Worm (Caenorhabditis elegans) whole organism, late embryonic: Measurements from ENCODE around the gene F38B2.2.

Experiments used
- C08G9.2 ChIP-seq: sonication (generic microtip); optimal IDR thresholded peaks from 2 replicates; lab custom pipeline; 2016; ENCODE audit warnings: mild to moderate bottlenecking, missing genetic modification characterization, moderate library complexity, missing compliant biosample characterization
- C38D4.7 ChIP-seq: fragments of 200-800 bp; sonication (Bioruptor generic); optimal IDR thresholded peaks from 2 replicates; lab custom pipeline; 2018; ENCODE audit warnings: mild to moderate bottlenecking, missing genetic modification characterization, moderate library complexity, missing compliant biosample characterization
- F13H6.1 ChIP-seq: sonication (generic microtip); optimal IDR thresholded peaks from 2 replicates; lab custom pipeline; 2016; ENCODE audit warnings: missing genetic modification characterization, missing compliant biosample characterization
- K02D7.2 ChIP-seq: sonication (generic microtip); optimal IDR thresholded peaks from 2 replicates; lab custom pipeline; 2017; ENCODE audit warnings: mild to moderate bottlenecking, missing genetic modification characterization, missing compliant biosample characterization
- T23F11.4 ChIP-seq: fragments of 200-800 bp; sonication (Bioruptor generic); optimal IDR thresholded peaks from 2 replicates; lab custom pipeline; 2018; ENCODE audit warnings: mild to moderate bottlenecking, missing genetic modification characterization, missing compliant biosample characterization
- Y22D7AL.16 ChIP-seq: sonication (generic microtip); optimal IDR thresholded peaks from 2 replicates; lab custom pipeline; 2016; ENCODE audit warnings: missing genetic modification characterization, missing compliant biosample characterization
- ahr-1 ChIP-seq: sonication (generic microtip); optimal IDR thresholded peaks from 2 replicates; lab custom pipeline; 2016; ENCODE audit warnings: missing genetic modification characterization, missing compliant biosample characterization
- ceh-19 ChIP-seq: fragments of 200-800 bp; sonication (Bioruptor generic); optimal IDR thresholded peaks from 2 replicates; lab custom pipeline; 2018; ENCODE audit warnings: mild to moderate bottlenecking, missing genetic modification characterization, missing compliant biosample characterization
- ceh-2 ChIP-seq: sonication (generic microtip); optimal IDR thresholded peaks from 2 replicates; lab custom pipeline; 2016; ENCODE audit warnings: missing genotype, missing genetic modification characterization, missing compliant biosample characterization
- ceh-22 ChIP-seq: sonication (generic microtip); optimal IDR thresholded peaks from 2 replicates; lab custom pipeline; 2017; ENCODE audit warnings: missing biosample characterization, missing genetic modification characterization
- ceh-24 ChIP-seq: sonication (generic microtip); optimal IDR thresholded peaks from 2 replicates; lab custom pipeline; 2016; ENCODE audit warnings: mild to moderate bottlenecking, missing genetic modification characterization, missing compliant biosample characterization
- ceh-31 ChIP-seq: sonication (generic microtip); optimal IDR thresholded peaks from 2 replicates; lab custom pipeline; 2016; ENCODE audit warnings: missing genetic modification characterization, missing compliant biosample characterization
- ceh-34 ChIP-seq: sonication (generic microtip); optimal IDR thresholded peaks from 2 replicates; lab custom pipeline; 2016; ENCODE audit warnings: mild to moderate bottlenecking, missing genetic modification characterization, missing compliant biosample characterization
- ceh-45 ChIP-seq: fragments of 200-800 bp; sonication (Bioruptor generic); IDR thresholded peaks from 2 replicates; pipeline ENCODE4 v1.3.6; 2022; ENCODE audit warnings: missing genetic modification reagents, missing genetic modification characterization, missing compliant biosample characterization
- ceh-48 ChIP-seq: sonication (generic microtip); optimal IDR thresholded peaks from 2 replicates; lab custom pipeline; 2016; ENCODE audit warnings: missing genetic modification characterization, inconsistent platforms, missing compliant biosample characterization
- ceh-6 ChIP-seq: fragments of 200-800 bp; sonication (Bioruptor generic); optimal IDR thresholded peaks from 2 replicates; lab custom pipeline; 2018; ENCODE audit warnings: mild to moderate bottlenecking, missing genetic modification characterization, missing compliant biosample characterization
- che-1 ChIP-seq: sonication (generic microtip); optimal IDR thresholded peaks from 2 replicates; lab custom pipeline; 2016; ENCODE audit warnings: mild to moderate bottlenecking, missing genetic modification characterization, missing compliant biosample characterization
- dmd-4 ChIP-seq: sonication (generic microtip); optimal IDR thresholded peaks from 2 replicates; lab custom pipeline; 2016; ENCODE audit warnings: borderline replicate concordance, missing genetic modification characterization, missing compliant biosample characterization
- dve-1 ChIP-seq: sonication (generic microtip); optimal IDR thresholded peaks from 2 replicates; lab custom pipeline; 2017; ENCODE audit warnings: antibody characterized with exemption, mild to moderate bottlenecking, missing genetic modification characterization, missing compliant biosample characterization
- elt-2 ChIP-seq: sonication (generic microtip); optimal IDR thresholded peaks from 2 replicates; lab custom pipeline; 2016; ENCODE audit warnings: missing genetic modification reagents, missing genetic modification characterization, missing compliant biosample characterization
- elt-4 ChIP-seq: sonication (generic microtip); optimal IDR thresholded peaks from 2 replicates; lab custom pipeline; 2016; ENCODE audit warnings: missing genetic modification characterization, missing compliant biosample characterization
- eyg-1 ChIP-seq: sonication (generic microtip); optimal IDR thresholded peaks from 2 replicates; lab custom pipeline; 2016; ENCODE audit warnings: missing genotype, missing genetic modification characterization, missing compliant biosample characterization
- fax-1 ChIP-seq: sonication (generic microtip); optimal IDR thresholded peaks from 2 replicates; lab custom pipeline; 2016; ENCODE audit warnings: missing genotype, missing genetic modification characterization, missing compliant biosample characterization
- fkh-10 ChIP-seq: fragments of 150-350 bp; optimal IDR thresholded peaks from 2 replicates; lab custom pipeline; 2014; ENCODE audit warnings: missing biosample characterization, missing genetic modification reagents, missing genetic modification characterization
- fkh-6 ChIP-seq: sonication (generic microtip); optimal IDR thresholded peaks from 2 replicates; lab custom pipeline; 2016; ENCODE audit warnings: missing genetic modification characterization, missing compliant biosample characterization
- gmeb-2 ChIP-seq: sonication (generic microtip); optimal IDR thresholded peaks from 2 replicates; lab custom pipeline; 2016; ENCODE audit warnings: missing genetic modification characterization, inconsistent platforms, missing compliant biosample characterization
- hlh-30 ChIP-seq: sonication (generic microtip); optimal IDR thresholded peaks from 2 replicates; lab custom pipeline; 2017; ENCODE audit warnings: antibody characterized with exemption, missing genetic modification characterization, missing compliant biosample characterization; ENCODE audit not compliant: insufficient read depth
- hlh-8 ChIP-seq: sonication (generic microtip); optimal IDR thresholded peaks from 2 replicates; lab custom pipeline; 2016; ENCODE audit warnings: missing genotype, missing genetic modification characterization, missing compliant biosample characterization
- lin-11 ChIP-seq: fragments of 200-800 bp; sonication (Bioruptor generic); optimal IDR thresholded peaks from 2 replicates; lab custom pipeline; 2018; ENCODE audit warnings: mild to moderate bottlenecking, missing genetic modification characterization, missing compliant biosample characterization
- madf-2 ChIP-seq: sonication (generic microtip); optimal IDR thresholded peaks from 2 replicates; lab custom pipeline; 2017; ENCODE audit warnings: missing genetic modification characterization, missing compliant biosample characterization
- nfya-1 ChIP-seq: sonication (generic microtip); optimal IDR thresholded peaks from 2 replicates; lab custom pipeline; 2017; ENCODE audit warnings: missing genetic modification characterization, mild to moderate bottlenecking, missing compliant biosample characterization, antibody characterized with exemption, moderate library complexity
- npax-4 ChIP-seq: sonication (generic microtip); optimal IDR thresholded peaks from 2 replicates; lab custom pipeline; 2016; ENCODE audit warnings: missing genetic modification characterization, missing compliant biosample characterization
- odd-2 ChIP-seq: sonication (generic microtip); optimal IDR thresholded peaks from 2 replicates; lab custom pipeline; 2017; ENCODE audit warnings: antibody characterized with exemption, mild to moderate bottlenecking, missing genetic modification characterization, missing compliant biosample characterization
- pax-1 ChIP-seq: fragments of 150-350 bp; optimal IDR thresholded peaks from 2 replicates; lab custom pipeline; 2014; ENCODE audit warnings: missing biosample characterization, missing genetic modification characterization
- ref-2 ChIP-seq: sonication (generic microtip); optimal IDR thresholded peaks from 2 replicates; lab custom pipeline; 2016; ENCODE audit warnings: missing genetic modification characterization, missing compliant biosample characterization
- sox-2 ChIP-seq: fragments of 200-800 bp; sonication (Bioruptor generic); IDR thresholded peaks from 2 replicates; pipeline ENCODE4 v1.3.6; 2022; ENCODE audit warnings: missing genetic modification reagents, missing genetic modification characterization, missing compliant biosample characterization
- syd-9 ChIP-seq: sonication (generic microtip); optimal IDR thresholded peaks from 2 replicates; lab custom pipeline; 2016; ENCODE audit warnings: mild to moderate bottlenecking, missing genetic modification characterization, moderate library complexity, missing compliant biosample characterization
- tbx-2 ChIP-seq: sonication (generic microtip); optimal IDR thresholded peaks from 2 replicates; lab custom pipeline; 2016; ENCODE audit warnings: missing genetic modification characterization, missing compliant biosample characterization
- ttx-3 ChIP-seq: sonication (generic microtip); optimal IDR thresholded peaks from 2 replicates; lab custom pipeline; 2016; ENCODE audit warnings: missing genetic modification reagents, missing genetic modification characterization, missing compliant biosample characterization
- unc-3 ChIP-seq, 2 experiments: fragments of 200-800 bp in 1 of 2; sonication (Bioruptor generic) in 1 of 2; sonication (generic microtip) in 1 of 2; conservative IDR thresholded peaks in 1 of 2; optimal IDR thresholded peaks in 1 of 2; 2 replicates each; pipeline versions ENCODE4 v1.3.6 to Lab custom; 2016 to 2022; ENCODE audit warnings: missing compliant biosample characterization in 2 of 2, missing genetic modification characterization in 2 of 2, missing genetic modification reagents in 1 of 2
- unc-42 ChIP-seq: sonication (generic microtip); optimal IDR thresholded peaks from 2 replicates; lab custom pipeline; 2016; ENCODE audit warnings: missing genotype, missing genetic modification characterization, missing compliant biosample characterization
- unc-55 ChIP-seq: sonication (generic microtip); optimal IDR thresholded peaks from 2 replicates; lab custom pipeline; 2017; ENCODE audit warnings: missing biosample characterization, missing genetic modification reagents, missing genetic modification characterization
- zip-5 ChIP-seq: sonication (generic microtip); optimal IDR thresholded peaks from 2 replicates; lab custom pipeline; 2016; ENCODE audit warnings: missing genetic modification characterization, missing compliant biosample characterization
- ztf-16 ChIP-seq: sonication (generic microtip); optimal IDR thresholded peaks from 2 replicates; lab custom pipeline; 2017; ENCODE audit warnings: missing genetic modification characterization, missing compliant biosample characterization

The F38B2.2 gene

DNA sequence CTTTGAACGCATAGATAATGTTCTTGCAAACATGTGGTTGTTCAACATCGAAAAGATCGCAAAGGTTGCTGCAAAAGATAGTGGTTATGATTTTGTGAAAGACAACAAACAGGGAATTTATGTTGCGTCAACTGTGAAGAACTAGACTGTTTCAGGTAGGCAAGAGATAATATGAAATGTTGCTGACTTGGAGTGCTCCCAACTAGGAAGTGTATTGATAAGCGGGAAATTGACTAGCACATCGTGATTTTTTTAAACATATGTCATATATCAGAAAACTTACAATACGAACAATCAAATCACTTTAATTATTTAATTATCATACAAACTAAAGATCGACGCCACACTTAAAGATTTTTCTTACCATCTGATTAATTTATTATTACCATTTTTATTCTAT lies 44.0 kb upstream of the F38B2.2 start:
- TF ChIP-seq zip-5 (tag; lab: Kevin White, UChicago) (no peak), ceh-45 (GFP tag; lab: Robert Waterston, UW) (no peak), dmd-4 (tag; lab: Kevin White, UChicago) (no peak), lin-11 (no peak)

- TF ChIP-seq T23F11.4 (GFP tag; lab: Kevin White, UChicago) (no peak), pax-1 (tag; lab: Kevin White, UChicago) (no peak), C08G9.2 (tag; lab: Kevin White, UChicago) (no peak), ceh-48 (no peak), tbx-2 (no peak), unc-42 (tag; lab: Kevin White, UChicago) (no peak), elt-4 (tag; lab: Kevin White, UChicago) (no peak), nfya-1 (no peak), elt-2 (no peak), ceh-22 (tag; lab: Kevin White, UChicago) (no peak), lin-11 (no peak), ceh-19 (no peak), sox-2 (GFP tag; lab: Robert Waterston, UW) (no peak), dmd-4 (tag; lab: Kevin White, UChicago) (no peak), ceh-24 (tag; lab: Kevin White, UChicago) (no peak), ceh-31 (no peak), syd-9 (tag; lab: Kevin White, UChicago) (no peak), odd-2 (tag; lab: Kevin White, UChicago) (no peak)
Measured at ce11 chrX:11317939-11318338, 38.8 kb upstream of the F38B2.2 start, which contains the start of gene hizr-1. TSS of gene hizr-1 (plus strand) at chrX:11318278.

- TF ChIP-seq madf-2 (tag; lab: Kevin White, UChicago) (no peak), C38D4.7 (GFP tag; lab: Kevin White, UChicago) (no peak), unc-55 (GFP tag; lab: Kevin White, UChicago) (no peak), T23F11.4 (GFP tag; lab: Kevin White, UChicago) (no peak), che-1 (no peak), odd-2 (tag; lab: Kevin White, UChicago) (no peak), hlh-30 (tag; lab: Kevin White, UChicago) (no peak), fkh-6 (tag; lab: Kevin White, UChicago) (no peak), unc-3 (GFP tag; conservative IDR thresholded peaks at IDR 0.05; lab: Robert Waterston, UW) (no peak), unc-3 (tag; optimal IDR thresholded peaks at IDR 0.05; lab: Kevin White, UChicago) (no peak), hlh-8 (tag; lab: Kevin White, UChicago) (no peak), Y22D7AL.16 (tag; lab: Kevin White, UChicago) (no peak), eyg-1 (tag; lab: Kevin White, UChicago) (no peak), ttx-3 (tag; lab: Kevin White, UChicago) (no peak)
Measured at ce11 chrX:11316750-11317149, 37.6 kb upstream of the F38B2.2 start, which contains the start of gene nlp-57. TSS of gene nlp-57 (plus strand) at chrX:11317050.

- no peak for TF ChIP-seq gmeb-2 (tag; lab: Kevin White, UChicago)
- TF ChIP-seq dve-1 = no peak
- TF ChIP-seq unc-42 (tag; lab: Kevin White, UChicago) = no peak
- no peak for TF ChIP-seq C38D4.7 (GFP tag; lab: Kevin White, UChicago)
- TF ChIP-seq C08G9.2 (tag; lab: Kevin White, UChicago) = no peak
- TF ChIP-seq fkh-10 (GFP tag; lab: Kevin White, UChicago) = no peak
- TF ChIP-seq ref-2 = no peak
- no peak for TF ChIP-seq npax-4 (tag; lab: Kevin White, UChicago)
- TF ChIP-seq ztf-16 (tag; lab: Kevin White, UChicago) = no peak
- TF ChIP-seq fax-1 (tag; lab: Kevin White, UChicago) = no peak
- no peak for TF ChIP-seq hlh-30 (tag; lab: Kevin White, UChicago)
- TF ChIP-seq ceh-2 = no peak
- no peak for TF ChIP-seq ceh-6 (GFP tag; lab: Kevin White, UChicago)
- TF ChIP-seq ceh-34 (tag; lab: Kevin White, UChicago) = no peak
- no peak for TF ChIP-seq ahr-1 (tag; lab: Kevin White, UChicago)
- TF ChIP-seq F13H6.1 (tag; lab: Kevin White, UChicago) = no peak
- TF ChIP-seq K02D7.2 = no peak
- TF ChIP-seq nfya-1 = no peak
Measured at ce11 chrX:11315392-11315791, 36.2 kb upstream of the F38B2.2 start, which contains the start of gene F08G12.11. TSS of gene F08G12.11 (minus strand) at chrX:11315572.
